Worm (Caenorhabditis elegans): ENCODE results near the gene tir-1.
A peak's percentile ranks its signal among the peaks of the same experiment; 100 is the strongest.

ce11 chrIII:3869292-3869781 lies 32.1 kb downstream of the tir-1 start:
- no peak for TF ChIP-seq him-1 (tag; optimal IDR thresholded peaks at IDR 0.05)
- TF ChIP-seq dao-5 (tag; optimal IDR thresholded peaks at IDR 0.05) = peak; percentile 49
